Fruit fly (Drosophila melanogaster) whole organism, embryonic: ENCODE data around the gene mRpL33.
"Not testable (repeated sequence)": the region's sequence is repeated elsewhere in the genome, so short reads cannot be mapped to it uniquely, and the experiment has no call there.

Source experiments
- Ada2b ChIP-seq: fragments of 200-800 bp; sonication (Bioruptor generic); IDR thresholded peaks from 2 replicates; pipeline ENCODE4 v1.3.6; 2022; ENCODE audit warnings: missing biosample characterization, missing genetic modification characterization
- Aef1 ChIP-seq: fragments of 200-800 bp; sonication (Bioruptor generic); IDR thresholded peaks from 3 replicates; pipeline ENCODE4 v1.3.6; 2022; ENCODE audit warnings: missing biosample characterization, missing genetic modification characterization
- Awh ChIP-seq: fragments of 200-800 bp; sonication (Bioruptor generic); IDR thresholded peaks from 2 replicates; pipeline ENCODE4, ENCODE4 v1.3.6; 2022; ENCODE audit warnings: missing biosample characterization, missing genetic modification characterization
- B-H1 ChIP-seq: fragments of 200-800 bp; sonication (Bioruptor generic); IDR thresholded peaks from 3 replicates; pipeline ENCODE4 v1.3.6; 2022; ENCODE audit warnings: missing biosample characterization, missing genetic modification characterization
- CG1024 ChIP-seq: fragments of 200-800 bp; sonication (Bioruptor generic); IDR thresholded peaks from 2 replicates; pipeline ENCODE4 v1.3.6; 2022; ENCODE audit warnings: missing biosample characterization, missing genetic modification characterization
- CG10366 ChIP-seq: fragments of 200-800 bp; sonication (Bioruptor generic); IDR thresholded peaks from 2 replicates; pipeline ENCODE4 v1.3.6; 2022; ENCODE audit warnings: missing biosample characterization, missing genetic modification characterization
- CG10959 ChIP-seq: fragments of 200-800 bp; sonication (Bioruptor generic); IDR thresholded peaks from 2 replicates; pipeline ENCODE4 v1.3.6; 2022; ENCODE audit warnings: missing biosample characterization, missing genetic modification characterization
- CG14667 ChIP-seq: fragments of 200-800 bp; sonication (Bioruptor generic); IDR thresholded peaks from 2 replicates; pipeline ENCODE4 v1.3.6; 2022; ENCODE audit warnings: missing biosample characterization, missing genetic modification characterization
- CG17328 ChIP-seq: fragments of 200-800 bp; sonication (Bioruptor generic); IDR thresholded peaks from 2 replicates; pipeline ENCODE4 v1.3.6; 2022; ENCODE audit warnings: missing biosample characterization, missing genetic modification characterization
- CG32772 ChIP-seq: fragments of 200-800 bp; sonication (Bioruptor generic); IDR thresholded peaks from 2 replicates; pipeline ENCODE4 v1.3.6; 2022; ENCODE audit warnings: missing biosample characterization, missing genetic modification characterization
- CG3847 ChIP-seq: fragments of 200-800 bp; sonication (Bioruptor generic); IDR thresholded peaks from 2 replicates; pipeline ENCODE4 v1.3.6; 2022; ENCODE audit warnings: missing biosample characterization, missing genetic modification characterization
- CG6272 ChIP-seq: fragments of 200-800 bp; sonication (Bioruptor generic); IDR thresholded peaks from 2 replicates; pipeline ENCODE4 v1.3.6; 2022; ENCODE audit warnings: missing biosample characterization, missing genetic modification characterization
- CG7357 ChIP-seq: fragments of 200-800 bp; sonication (Bioruptor generic); IDR thresholded peaks from 3 replicates; pipeline ENCODE4 v1.3.6; 2022; ENCODE audit warnings: missing biosample characterization, missing genetic modification characterization
- CG8765 ChIP-seq: fragments of 200-800 bp; sonication (Bioruptor generic); IDR thresholded peaks from 2 replicates; pipeline ENCODE4 v1.3.6; 2022; ENCODE audit warnings: missing biosample characterization, missing genetic modification characterization
- Drgx ChIP-seq: fragments of 200-800 bp; sonication (Bioruptor generic); IDR thresholded peaks from 2 replicates; pipeline ENCODE4 v1.3.6; 2022; ENCODE audit warnings: missing biosample characterization, missing genetic modification characterization
- E2f1 ChIP-seq: fragments of 200-800 bp; sonication (Bioruptor generic); IDR thresholded peaks from 2 replicates; pipeline ENCODE4 v1.3.6; 2022; ENCODE audit warnings: missing biosample characterization, missing genetic modification characterization
- Ets65A ChIP-seq: fragments of 200-800 bp; sonication (Bioruptor generic); peaks from one replicate; lab custom pipeline; 2016; ENCODE audit warnings: missing biosample characterization, missing genetic modification characterization
- Gug ChIP-seq: fragments of 200-800 bp; sonication (Bioruptor generic); IDR thresholded peaks from 4 replicates; pipeline ENCODE4 v1.3.6; 2022; ENCODE audit warnings: missing biosample characterization, missing genetic modification characterization
- H15 ChIP-seq: fragments of 200-800 bp; sonication (Bioruptor generic); IDR thresholded peaks from 3 replicates; pipeline ENCODE4 v1.3.6; 2022; ENCODE audit warnings: missing biosample characterization, missing genetic modification characterization
- H2.0 ChIP-seq: fragments of 200-800 bp; sonication (Bioruptor generic); IDR thresholded peaks from 2 replicates; pipeline ENCODE4 v1.3.6; 2022; ENCODE audit warnings: missing biosample characterization, missing genetic modification characterization
- MBD-R2 ChIP-seq: fragments of 200-800 bp; sonication (Bioruptor generic); IDR thresholded peaks from 2 replicates; pipeline ENCODE4 v1.3.6; 2022; ENCODE audit warnings: missing biosample characterization, missing genetic modification characterization
- NFAT ChIP-seq: fragments of 200-800 bp; sonication (Bioruptor generic); IDR thresholded peaks from 2 replicates; pipeline ENCODE4 v1.3.6; 2022; ENCODE audit warnings: missing biosample characterization, missing genetic modification characterization
- Nf-YA ChIP-seq: fragments of 200-800 bp; sonication (Bioruptor generic); IDR thresholded peaks from 2 replicates; pipeline ENCODE4 v1.3.6; 2022; ENCODE audit warnings: missing biosample characterization, missing genetic modification characterization
- Sry-δ ChIP-seq: fragments of 200-800 bp; sonication (Bioruptor generic); optimal IDR thresholded peaks from 2 replicates; lab custom pipeline; 2016; ENCODE audit warnings: missing biosample characterization, missing genetic modification characterization
- Taf1 ChIP-seq: fragments of 200-800 bp; sonication (Bioruptor generic); IDR thresholded peaks from 2 replicates; pipeline ENCODE4 v1.3.6; 2022; ENCODE audit warnings: missing biosample characterization, missing genetic modification characterization
- bbx ChIP-seq: fragments of 200-800 bp; sonication (Bioruptor generic); IDR thresholded peaks from 2 replicates; pipeline ENCODE4 v1.3.6; 2022; ENCODE audit warnings: missing biosample characterization, missing genetic modification characterization; ENCODE audit not compliant: partially characterized antibody
- ci ChIP-seq: fragments of 200-800 bp; sonication (Bioruptor generic); IDR thresholded peaks from 3 replicates; pipeline ENCODE4 v1.3.6; 2022; ENCODE audit warnings: missing biosample characterization, missing genetic modification characterization
- crp ChIP-seq, 2 experiments: fragments of 200-800 bp; sonication (Bioruptor generic); optimal IDR thresholded peaks; 2 replicates in 1 of 2; 3 replicates in 1 of 2; lab custom pipeline; 2017; ENCODE audit warnings: missing biosample characterization in 2 of 2, missing genetic modification characterization in 2 of 2, mild to moderate bottlenecking in 1 of 2, moderate library complexity in 1 of 2
- gsb ChIP-seq: fragments of 200-800 bp; sonication (Bioruptor generic); IDR thresholded peaks from 2 replicates; pipeline ENCODE4 v1.3.6; 2022; ENCODE audit warnings: missing biosample characterization, missing genetic modification characterization
- ken ChIP-seq: fragments of 200-800 bp; sonication (Bioruptor generic); IDR thresholded peaks from 3 replicates; pipeline ENCODE4 v1.3.6; 2022; ENCODE audit warnings: missing biosample characterization, missing genetic modification characterization
- lmd ChIP-seq: fragments of 200-800 bp; sonication (Bioruptor generic); IDR thresholded peaks from 2 replicates; pipeline ENCODE4 v1.3.6; 2022; ENCODE audit warnings: missing biosample characterization, missing genetic modification characterization
- otp ChIP-seq: fragments of 200-800 bp; sonication (Bioruptor generic); IDR thresholded peaks from 3 replicates; pipeline ENCODE4, ENCODE4 v1.3.6; 2022; ENCODE audit warnings: missing biosample characterization, missing genetic modification characterization
- pan ChIP-seq, 4 experiments: fragments of >200 bp in 3 of 4; fragments of 200-800 bp in 1 of 4; sonication (Bioruptor generic) in 1 of 4; optimal IDR thresholded peaks in 3 of 4; IDR thresholded peaks in 1 of 4; 2 replicates each; pipeline versions ENCODE4 v1.3.6 to Lab custom; 2017 to 2022; ENCODE audit warnings: missing biosample characterization in 2 of 4, missing genetic modification characterization in 2 of 4, mixed read lengths in 1 of 4
- prd ChIP-seq, 3 experiments: fragments of >200 bp in 2 of 3; fragments of 200-800 bp in 1 of 3; sonication (Bioruptor generic) in 1 of 3; optimal IDR thresholded peaks in 2 of 3; IDR thresholded peaks in 1 of 3; 2 replicates in 2 of 3; 3 replicates in 1 of 3; pipeline versions ENCODE4 v1.3.6 to Lab custom; 2017 to 2022; ENCODE audit warnings: missing biosample characterization in 1 of 3, missing genetic modification characterization in 1 of 3
- pzg ChIP-seq: fragments of 200-800 bp; sonication (Bioruptor generic); optimal IDR thresholded peaks from 3 replicates; lab custom pipeline; 2018; ENCODE audit warnings: missing biosample characterization, mild to moderate bottlenecking, missing genetic modification characterization, moderate library complexity
- rib ChIP-seq: fragments of 200-800 bp; sonication (Bioruptor generic); IDR thresholded peaks from 2 replicates; pipeline ENCODE4 v1.3.6; 2022; ENCODE audit warnings: missing biosample characterization, missing genetic modification characterization
- seq ChIP-seq: fragments of 200-800 bp; sonication (Bioruptor generic); IDR thresholded peaks from 2 replicates; pipeline ENCODE4 v1.3.6; 2022; ENCODE audit warnings: missing biosample characterization, missing genetic modification characterization
- slbo ChIP-seq: fragments of 200-800 bp; sonication (Bioruptor generic); IDR thresholded peaks from 2 replicates; pipeline ENCODE4 v1.3.6; 2022; ENCODE audit warnings: missing biosample characterization, missing genetic modification characterization
- sob ChIP-seq: fragments of 200-800 bp; sonication (Bioruptor generic); IDR thresholded peaks from 2 replicates; pipeline ENCODE4 v1.3.6; 2022; ENCODE audit warnings: missing biosample characterization, missing genetic modification characterization
- ssp ChIP-seq: fragments of 200-800 bp; sonication (Bioruptor generic); IDR thresholded peaks from 2 replicates; pipeline ENCODE4 v1.3.6; 2022; ENCODE audit warnings: missing biosample characterization, missing genetic modification characterization
- stc ChIP-seq: fragments of 200-800 bp; sonication (Bioruptor generic); IDR thresholded peaks from 2 replicates; pipeline ENCODE4 v1.3.6; 2022; ENCODE audit warnings: missing biosample characterization, missing genetic modification characterization
- ttk ChIP-seq: fragments of 200-800 bp; sonication (Bioruptor generic); IDR thresholded peaks from 2 replicates; pipeline ENCODE4 v2.1.2; 2022; ENCODE audit warnings: missing biosample characterization, missing genetic modification characterization

mRpL33 gene

dm6 chrX:4318001-4318400 is 4.0 kb downstream of the mRpL33 start (continued):
- TF ChIP-seq CG10959 (GFP tag; lab: Robert Waterston, UW) (0 out of 2 replicates have a peak, but pooled peaks have one; percentile 24), Ets65A (peak; percentile 58), CG1024 (GFP tag; lab: Robert Waterston, UW) (peak; percentile 51), B-H1 (peak; percentile 18; the same call in 1 of the 3 replicates), NFAT (GFP tag; lab: Robert Waterston, UW) (peak; percentile 23; the same call in 1 of the 2 replicates), CG10366 (GFP tag; lab: Robert Waterston, UW) (peak; percentile 62), CG7357 (peak; percentile 16; the same call in 1 of the 3 replicates), bbx (GFP tag; lab: Robert Waterston, UW) (0 out of 2 replicates have a peak, but pooled peaks have one; percentile 4), Sry-δ (GFP tag; lab: Kevin White, UChicago) (peak; percentile 8), pan (GFP tag; optimal IDR thresholded peaks at IDR 0.05 in 1 of 2, IDR thresholded peaks at IDR 0.05 in 1 of 2) (peak in 1 of 2 experiments; percentile 68), CG8765 (GFP tag; lab: Robert Waterston, UW) (peak; percentile 35; the same call in 1 of the 2 replicates), slbo (peak; percentile 79), otp (GFP tag; lab: Robert Waterston, UW) (0 out of 3 replicates have a peak, but pooled peaks have one; percentile 47), Ada2b (GFP tag; lab: Robert Waterston, UW) (peak; percentile 71), gsb (GFP tag; lab: Robert Waterston, UW) (peak; percentile 21; the same call in 1 of the 2 replicates), ssp (0 out of 2 replicates have a peak, but pooled peaks have one; percentile 20), CG32772 (GFP tag; lab: Robert Waterston, UW) (peak; percentile 68), Drgx (peak; percentile 39; the same call in 1 of the 2 replicates), H15 (GFP tag; lab: Robert Waterston, UW) (0 out of 3 replicates have a peak, but pooled peaks have one; percentile 50), sob (GFP tag; lab: Robert Waterston, UW) (peak; percentile 70), Gug (GFP tag; lab: Robert Waterston, UW) (peak; percentile 43; the same call in 1 of the 4 replicates), Taf1 (GFP tag; lab: Robert Waterston, UW) (peak; percentile 67; the same call in 1 of the 2 replicates), Awh (0 out of 2 replicates have a peak, but pooled peaks have one; percentile 25), crp (GFP tag; optimal IDR thresholded peaks at IDR 0.05; lab: Kevin White, UChicago) (peak in 1 of 2 experiments; percentile 73), lmd (GFP tag; lab: Robert Waterston, UW) (peak; percentile 68), CG3847 (GFP tag; lab: Robert Waterston, UW) (peak; percentile 46), stc (GFP tag; lab: Robert Waterston, UW) (peak; percentile 48; the same call in 1 of the 2 replicates), rib (GFP tag; lab: Robert Waterston, UW) (0 out of 2 replicates have a peak, but pooled peaks have one; percentile 40), ttk (GFP tag; lab: Robert Waterston, UW) (peak; percentile 70), ci (0 out of 3 replicates have a peak, but pooled peaks have one; percentile 37), pzg (GFP tag; lab: Kevin White, UChicago) (peak; percentile 10), E2f1 (GFP tag; lab: Robert Waterston, UW) (peak; percentile 36; the same call in 1 of the 2 replicates), CG6272 (GFP tag; lab: Robert Waterston, UW) (peak; percentile 63), CG14667 (peak; percentile 52), Aef1 (peak; percentile 60), prd (GFP tag; IDR thresholded peaks at IDR 0.05; lab: Robert Waterston, UW) (peak; percentile 81), MBD-R2 (GFP tag; lab: Robert Waterston, UW) (peak; percentile 74), ken (GFP tag; lab: Robert Waterston, UW) (peak; percentile 56; the same call in 1 of the 3 replicates), H2.0 (GFP tag; lab: Robert Waterston, UW) (peak; percentile 53; the same call in 1 of the 2 replicates), CG17328 (GFP tag; lab: Robert Waterston, UW) (peak; percentile 45; the same call in 1 of the 2 replicates), Nf-YA (GFP tag; lab: Robert Waterston, UW) (peak; percentile 32; the same call in 1 of the 2 replicates), seq (0 out of 2 replicates have a peak, but pooled peaks have one; percentile 18)
- TF ChIP-seq pan, prd (optimal IDR thresholded peaks at IDR 0.05; lab: Kevin White, UChicago): not testable (repeated sequence)
